Fruit fly (Drosophila melanogaster) whole organism: Measurements from ENCODE around the gene wdn.

Experiments
- CG8478 ChIP-seq: fragments of >200 bp; optimal IDR thresholded peaks from 2 replicates; lab custom pipeline; 2018; ENCODE audit warnings: inconsistent platforms
- Dll ChIP-seq: fragments of >200 bp; optimal IDR thresholded peaks from 2 replicates; lab custom pipeline; 2017
- EcR ChIP-seq, 2 experiments: fragments of >200 bp; optimal IDR thresholded peaks; 2 replicates each; lab custom pipeline; 2017; ENCODE audit warnings: missing biosample characterization in 2 of 2, missing genetic modification characterization in 2 of 2, missing genetic modification reagents in 2 of 2
- pan ChIP-seq: fragments of >200 bp; optimal IDR thresholded peaks from 2 replicates; lab custom pipeline; 2017
- psq ChIP-seq: fragments of >200 bp; optimal IDR thresholded peaks from 2 replicates; lab custom pipeline; 2017
- usp ChIP-seq: fragments of >200 bp; optimal IDR thresholded peaks from 2 replicates; lab custom pipeline; 2017; ENCODE audit warnings: missing biosample characterization, missing genetic modification characterization, mixed read lengths

The wdn gene

dm6 chr3R:28847547-28848316, 36.6 kb upstream of the wdn start:
- TF ChIP-seq usp (GFP tag; lab: Kevin White, UChicago) (no peak), EcR (GFP tag; optimal IDR thresholded peaks at IDR 0.05; lab: Kevin White, UChicago) (no peak), CG8478 (lab: Kevin White, UChicago) (no peak), pan (lab: Kevin White, UChicago) (peak; percentile 31)

DNA sequence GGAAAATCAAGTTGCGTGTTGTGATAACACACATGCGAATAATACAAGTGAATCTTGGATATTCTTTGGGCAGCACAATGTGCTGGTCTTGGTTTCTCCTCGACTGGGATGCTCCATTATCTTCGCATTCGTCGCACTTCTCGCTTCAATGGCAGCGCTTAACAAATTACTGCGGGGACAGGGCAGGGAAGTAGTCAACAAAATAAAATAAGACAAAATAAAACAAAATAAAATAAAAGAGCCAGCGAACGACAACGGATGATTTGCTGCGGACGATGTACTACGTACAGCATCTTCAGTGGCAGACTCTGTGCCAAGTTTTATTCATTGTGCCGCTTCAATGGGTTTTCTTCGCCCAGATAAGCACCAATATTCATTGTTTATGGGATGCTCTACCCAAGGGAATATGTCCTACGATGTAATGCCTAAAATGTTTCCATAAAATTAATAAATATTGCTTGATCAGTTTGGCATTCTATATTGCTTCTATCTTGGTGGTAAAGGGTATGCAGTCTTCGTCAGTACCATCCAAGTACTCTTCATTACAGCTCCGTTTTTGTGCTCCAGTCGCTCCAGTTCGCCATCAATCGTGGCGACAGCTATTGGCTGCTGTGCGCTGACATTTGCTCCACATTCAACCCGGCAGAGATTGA, 35.9 kb upstream of the wdn start:
- TF ChIP-seq pan (lab: Kevin White, UChicago) (peak; percentile 48), psq (lab: Kevin White, UChicago) (no peak), Dll (lab: Kevin White, UChicago) (no peak), EcR (GFP tag; optimal IDR thresholded peaks at IDR 0.05; lab: Kevin White, UChicago) (peak in 1 of 2 experiments; percentile 22), CG8478 (lab: Kevin White, UChicago) (no peak), usp (GFP tag; lab: Kevin White, UChicago) (no peak)

DNA sequence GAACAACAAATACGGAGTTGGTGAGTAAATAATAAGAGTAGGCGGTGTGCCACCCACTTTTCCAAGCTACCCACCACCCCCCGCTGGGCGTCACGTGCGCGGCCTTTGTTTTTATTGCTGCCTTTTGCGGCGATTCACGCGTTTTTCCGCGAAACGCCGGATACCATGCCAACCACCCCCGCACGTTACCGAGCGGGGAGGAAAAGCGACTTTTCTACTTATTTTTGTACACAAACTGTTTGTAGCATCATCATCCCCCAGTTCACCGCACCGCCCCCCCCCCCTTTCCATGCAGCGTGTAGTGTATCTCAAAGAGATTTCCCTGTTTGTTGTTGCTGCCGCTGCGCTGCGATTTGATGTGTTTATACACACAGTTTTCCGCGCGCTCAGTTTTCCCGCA, 34.8 kb upstream of the wdn start:
- no peak for TF ChIP-seq pan (lab: Kevin White, UChicago)
- no peak for TF ChIP-seq psq (lab: Kevin White, UChicago)
- TF ChIP-seq EcR (GFP tag; optimal IDR thresholded peaks at IDR 0.05; lab: Kevin White, UChicago): no peak
- no peak for TF ChIP-seq usp (GFP tag; lab: Kevin White, UChicago)
- TF ChIP-seq Dll (lab: Kevin White, UChicago): no peak
- no peak for TF ChIP-seq CG8478 (lab: Kevin White, UChicago)

DNA sequence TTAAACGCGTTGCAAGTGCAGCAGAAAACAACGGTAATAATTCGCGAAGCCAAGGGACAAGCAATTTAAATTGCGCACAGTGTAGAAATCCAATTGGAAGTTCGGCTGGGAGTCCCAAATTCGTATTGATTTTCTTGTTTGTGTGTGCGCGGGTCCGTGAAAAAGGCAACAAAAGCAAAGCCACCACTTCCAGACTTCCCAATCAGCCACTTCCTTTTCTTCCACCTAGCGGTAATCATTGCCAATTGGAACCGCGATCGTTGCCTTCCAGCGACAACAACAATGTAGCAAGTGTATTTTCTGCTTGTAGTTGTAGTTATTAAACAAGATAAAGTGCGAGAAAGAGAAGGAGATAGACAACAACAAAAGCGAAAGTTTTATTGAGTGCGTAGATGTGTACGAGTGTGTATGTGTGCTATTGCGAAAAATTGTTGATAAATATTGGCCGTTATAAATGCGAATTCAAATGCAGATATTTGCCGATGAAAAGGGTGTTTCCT, 34.3 kb upstream of the wdn start:
- no peak for TF ChIP-seq CG8478 (lab: Kevin White, UChicago)
- TF ChIP-seq EcR (GFP tag; optimal IDR thresholded peaks at IDR 0.05; lab: Kevin White, UChicago): no peak
- TF ChIP-seq pan (lab: Kevin White, UChicago): no peak
- TF ChIP-seq psq (lab: Kevin White, UChicago): no peak
- no peak for TF ChIP-seq usp (GFP tag; lab: Kevin White, UChicago)
- no peak for TF ChIP-seq Dll (lab: Kevin White, UChicago)

dm6 chr3R:28844611-28845376, 33.7 kb upstream of the wdn start, which contains the start of the genes Apc and spg:
Apc (minus strand) TSS chr3R:28844748.
spg (plus strand) TSS chr3R:28845270.
- no peak for TF ChIP-seq usp (GFP tag; lab: Kevin White, UChicago)

dm6 chr3R:28843776-28844610, 32.9 kb upstream of the wdn start:
- TF ChIP-seq usp (GFP tag; lab: Kevin White, UChicago) (no peak), pan (lab: Kevin White, UChicago) (no peak), EcR (GFP tag; optimal IDR thresholded peaks at IDR 0.05; lab: Kevin White, UChicago) (no peak), Dll (lab: Kevin White, UChicago) (no peak)

dm6 chr3R:28842431-28842830, 31.3 kb upstream of the wdn start:
- TF ChIP-seq EcR (GFP tag; optimal IDR thresholded peaks at IDR 0.05; lab: Kevin White, UChicago) (no peak), psq (lab: Kevin White, UChicago) (no peak), Dll (lab: Kevin White, UChicago) (no peak), pan (lab: Kevin White, UChicago) (no peak), usp (GFP tag; lab: Kevin White, UChicago) (no peak), CG8478 (lab: Kevin White, UChicago) (no peak)

dm6 chr3R:28841968-28842367, 30.8 kb upstream of the wdn start:
- TF ChIP-seq usp (GFP tag; lab: Kevin White, UChicago) (no peak), psq (lab: Kevin White, UChicago) (no peak), EcR (GFP tag; optimal IDR thresholded peaks at IDR 0.05; lab: Kevin White, UChicago) (no peak), pan (lab: Kevin White, UChicago) (no peak), Dll (lab: Kevin White, UChicago) (no peak), CG8478 (lab: Kevin White, UChicago) (no peak)

- no peak for TF ChIP-seq Dll (lab: Kevin White, UChicago)
- no peak for TF ChIP-seq usp (GFP tag; lab: Kevin White, UChicago)
- TF ChIP-seq CG8478 (lab: Kevin White, UChicago): no peak
Measured at dm6 chr3R:28840620-28841019, 29.5 kb upstream of the wdn start.

dm6 chr3R:28831626-28832267, 20.6 kb upstream of the wdn start, which contains the start of gene WASp:
WASp (minus strand) TSS chr3R:28832024.
- TF ChIP-seq CG8478 (lab: Kevin White, UChicago): no peak
- no peak for TF ChIP-seq usp (GFP tag; lab: Kevin White, UChicago)
- no peak for TF ChIP-seq psq (lab: Kevin White, UChicago)
- TF ChIP-seq pan (lab: Kevin White, UChicago): no peak
- no peak for TF ChIP-seq Dll (lab: Kevin White, UChicago)
- TF ChIP-seq EcR (GFP tag; optimal IDR thresholded peaks at IDR 0.05; lab: Kevin White, UChicago): no peak
